Comparison of ENCODE assay signal across 3 worm cellular contexts in genomic region chrIV:1738324-1738730, ce11.
A peak's percentile ranks its signal among the peaks of the same experiment; 100 is the strongest.
TF ChIP-seq lines count a peak whose summit lies in the region.

No protein-coding gene starts in this region.

TF ChIP-seq in whole organism, L1 larva, 84 proteins besides CTCF, POLR2A, EP300 and RAD21 (continued from another document and continues in another):
- TF ChIP-seq hlh-17 (GFP tag; optimal IDR thresholded peaks at IDR 0.05; lab: Kevin White, UChicago; ENCODE audit: borderline replicate concordance), result no peak
- TF ChIP-seq elt-2 (tag; optimal IDR thresholded peaks at IDR 0.05; lab: Kevin White, UChicago), result no peak
- TF ChIP-seq isw-1 (GFP tag; IDR thresholded peaks at IDR 0.05; lab: Robert Waterston, UW), result peak; percentile 13; the same call in 1 of the 2 replicates
- no peak for TF ChIP-seq pag-3 (tag; optimal IDR thresholded peaks at IDR 0.05; lab: Kevin White, UChicago; ENCODE audit: borderline replicate concordance, insufficient read depth)
- TF ChIP-seq tbx-2 (tag; optimal IDR thresholded peaks at IDR 0.05; lab: Kevin White, UChicago), result peak; percentile 39
- no peak for TF ChIP-seq ama-1 (optimal IDR thresholded peaks at IDR 0.05; lab: Kevin White, UChicago)
- TF ChIP-seq pax-3 (tag; optimal IDR thresholded peaks at IDR 0.05; lab: Kevin White, UChicago), result peak; percentile 13
- TF ChIP-seq ceh-8 (GFP tag; optimal IDR thresholded peaks at IDR 0.05; lab: Kevin White, UChicago), result no peak
- TF ChIP-seq hpl-2 (GFP tag; optimal IDR thresholded peaks at IDR 0.05; lab: Kevin White, UChicago), result no peak
- peak; percentile 53 for TF ChIP-seq irx-1 (tag; optimal IDR thresholded peaks at IDR 0.05; lab: Kevin White, UChicago)
- no peak for TF ChIP-seq mef-2 (tag; optimal IDR thresholded peaks at IDR 0.05; lab: Kevin White, UChicago)
- peak; percentile 58 for TF ChIP-seq lin-15B (tag; optimal IDR thresholded peaks at IDR 0.05; lab: Kevin White, UChicago)
- peak; percentile 3 for TF ChIP-seq mep-1 (tag; optimal IDR thresholded peaks at IDR 0.05; lab: Kevin White, UChicago)
- no peak for TF ChIP-seq aha-1 (tag; optimal IDR thresholded peaks at IDR 0.05; lab: Kevin White, UChicago)
- TF ChIP-seq ceh-90 (tag; optimal IDR thresholded peaks at IDR 0.05; lab: Kevin White, UChicago), result no peak
- TF ChIP-seq ceh-88 (GFP tag; IDR thresholded peaks at IDR 0.05; lab: Robert Waterston, UW), result no peak
- peak in 1 of 2 experiments; percentile 49 for TF ChIP-seq mdl-1 (tag; optimal IDR thresholded peaks at IDR 0.05; lab: Kevin White, UChicago)
- TF ChIP-seq xbp-1 (tag; optimal IDR thresholded peaks at IDR 0.05; lab: Kevin White, UChicago), result peak; percentile 27
- TF ChIP-seq nhr-12 (tag; optimal IDR thresholded peaks at IDR 0.05; lab: Kevin White, UChicago), result no peak
- TF ChIP-seq nhr-11 (tag; optimal IDR thresholded peaks at IDR 0.05; lab: Kevin White, UChicago), result no peak
- TF ChIP-seq dpl-1 (GFP tag; optimal IDR thresholded peaks at IDR 0.05; lab: Kevin White, UChicago), result peak; percentile 82 to 86 (median 85)
- TF ChIP-seq tlp-1 (tag; optimal IDR thresholded peaks at IDR 0.05; lab: Kevin White, UChicago), result no peak
- peak; percentile 67 for TF ChIP-seq fkh-8 (tag; optimal IDR thresholded peaks at IDR 0.05; lab: Kevin White, UChicago)
- no peak for TF ChIP-seq hlh-4 (tag; optimal IDR thresholded peaks at IDR 0.05; lab: Kevin White, UChicago)
- TF ChIP-seq nhr-237 (tag; optimal IDR thresholded peaks at IDR 0.05; lab: Kevin White, UChicago), result no peak
- peak; percentile 57 for TF ChIP-seq nhr-71 (tag; optimal IDR thresholded peaks at IDR 0.05; lab: Kevin White, UChicago)
- peak; percentile 32 for TF ChIP-seq unc-86 (tag; optimal IDR thresholded peaks at IDR 0.05; lab: Kevin White, UChicago)
- peak; percentile 4 to 54 for TF ChIP-seq lsy-2 (tag; optimal IDR thresholded peaks at IDR 0.05; lab: Kevin White, UChicago)
- TF ChIP-seq rnt-1 (tag; optimal IDR thresholded peaks at IDR 0.05; lab: Kevin White, UChicago), result no peak
- peak; percentile 37 for TF ChIP-seq nhr-20 (tag; optimal IDR thresholded peaks at IDR 0.05; lab: Kevin White, UChicago)
- no peak for TF ChIP-seq alr-1 (tag; optimal IDR thresholded peaks at IDR 0.05; lab: Kevin White, UChicago; ENCODE audit: borderline replicate concordance)
- TF ChIP-seq C04F5.9 (tag; optimal IDR thresholded peaks at IDR 0.05; lab: Kevin White, UChicago), result no peak
- no peak for TF ChIP-seq ceh-63 (GFP tag; optimal IDR thresholded peaks at IDR 0.05; lab: Kevin White, UChicago)
- no peak for TF ChIP-seq fkh-4 (tag; optimal IDR thresholded peaks at IDR 0.05; lab: Kevin White, UChicago; ENCODE audit: borderline replicate concordance)
- TF ChIP-seq nhr-19 (GFP tag; conservative IDR thresholded peaks at IDR 0.05; lab: Robert Waterston, UW), result peak; percentile 52
- peak; percentile 44 for TF ChIP-seq swsn-7 (tag; optimal IDR thresholded peaks at IDR 0.05; lab: Kevin White, UChicago)
- TF ChIP-seq ztf-11 (tag; optimal IDR thresholded peaks at IDR 0.05; lab: Kevin White, UChicago), result peak in 1 of 2 experiments; percentile 32
- no peak for TF ChIP-seq sptf-1 (tag; optimal IDR thresholded peaks at IDR 0.05; lab: Kevin White, UChicago)
- peak; percentile 87 to 89 for TF ChIP-seq efl-1 (optimal IDR thresholded peaks at IDR 0.05; lab: Kevin White, UChicago)
- TF ChIP-seq efl-1 (GFP tag; optimal IDR thresholded peaks at IDR 0.05 in 1 of 2; lab: Kevin White, UChicago), result peak; percentile 91 to 99
- TF ChIP-seq mab-9 (GFP tag; IDR thresholded peaks at IDR 0.05; lab: Robert Waterston, UW), result no peak
- no peak for TF ChIP-seq nhr-84 (tag; optimal IDR thresholded peaks at IDR 0.05; lab: Kevin White, UChicago)
- TF ChIP-seq lin-13 (GFP tag; optimal IDR thresholded peaks at IDR 0.05; lab: Kevin White, UChicago), result peak; percentile 64
- TF ChIP-seq lin-39 (tag; optimal IDR thresholded peaks at IDR 0.05; lab: Kevin White, UChicago), result no peak

TF ChIP-seq in whole organism, L4 larva, 104 proteins besides CTCF, POLR2A, EP300 and RAD21 (continued from another document):
- TF ChIP-seq ceh-20 (GFP tag; IDR thresholded peaks at IDR 0.05; lab: Robert Waterston, UW), result no peak
- no peak for TF ChIP-seq ceh-62 (tag; optimal IDR thresholded peaks at IDR 0.05; lab: Kevin White, UChicago)
- no peak for TF ChIP-seq lir-3 (tag; optimal IDR thresholded peaks at IDR 0.05; lab: Kevin White, UChicago)
- TF ChIP-seq rbr-2 (tag; optimal IDR thresholded peaks at IDR 0.05; lab: Kevin White, UChicago), result peak; percentile 30
- no peak for TF ChIP-seq nhr-237 (tag; optimal IDR thresholded peaks at IDR 0.05; lab: Kevin White, UChicago)
- peak in 1 of 2 experiments; percentile 47 for TF ChIP-seq hif-1 (tag; optimal IDR thresholded peaks at IDR 0.05; lab: Kevin White, UChicago)
- peak; percentile 38 for TF ChIP-seq ama-1 (optimal IDR thresholded peaks at IDR 0.05; lab: Kevin White, UChicago)
- TF ChIP-seq unc-62 (GFP tag; optimal IDR thresholded peaks at IDR 0.05 in 1 of 2; lab: Kevin White, UChicago), result peak in 1 of 2 experiments; percentile 92
- no peak for TF ChIP-seq unc-62 (tag; optimal IDR thresholded peaks at IDR 0.05; lab: Kevin White, UChicago)
- peak; percentile 90 for TF ChIP-seq aha-1 (tag; lab: Kevin White, UChicago)
- no peak; the same call in 1 of the 2 replicates for TF ChIP-seq vab-7 (GFP tag; IDR thresholded peaks at IDR 0.05; lab: Robert Waterston, UW)
- no peak for TF ChIP-seq tra-1 (GFP tag; IDR thresholded peaks at IDR 0.05; lab: Robert Waterston, UW)
- peak; percentile 93 for TF ChIP-seq Y48G9A.11 (GFP tag; IDR thresholded peaks at IDR 0.05; lab: Robert Waterston, UW)
- no peak for TF ChIP-seq madf-9 (GFP tag; conservative IDR thresholded peaks at IDR 0.05; lab: Robert Waterston, UW)
- no peak for TF ChIP-seq lin-29 (GFP tag; IDR thresholded peaks at IDR 0.05; lab: Robert Waterston, UW)
- TF ChIP-seq attf-4 (tag; optimal IDR thresholded peaks at IDR 0.05; lab: Kevin White, UChicago), result no peak

TF ChIP-seq in whole organism, young adult, 124 proteins besides CTCF, POLR2A, EP300 and RAD21 (continued from another document):
- TF ChIP-seq cebp-1 (GFP tag; IDR thresholded peaks at IDR 0.05; lab: Robert Waterston, UW) (no peak), cebp-1 (tag; optimal IDR thresholded peaks at IDR 0.05; lab: Kevin White, UChicago) (peak; percentile 65), cebp-2 (GFP tag; IDR thresholded peaks at IDR 0.05; lab: Robert Waterston, UW) (no peak), bed-1 (GFP tag; IDR thresholded peaks at IDR 0.05; lab: Robert Waterston, UW) (no peak), unc-62 (GFP tag; optimal IDR thresholded peaks at IDR 0.05; lab: Kevin White, UChicago) (no peak), snpc-1.3 (tag; optimal IDR thresholded peaks at IDR 0.05; lab: Kevin White, UChicago; ENCODE audit: insufficient read depth) (peak; percentile 46), ztf-18 (tag; optimal IDR thresholded peaks at IDR 0.05; lab: Kevin White, UChicago) (no peak), ceh-58 (GFP tag; IDR thresholded peaks at IDR 0.05; lab: Robert Waterston, UW) (no peak), attf-3 (GFP tag; conservative IDR thresholded peaks at IDR 0.05; lab: Robert Waterston, UW) (peak; percentile 71), repo-1 (tag; optimal IDR thresholded peaks at IDR 0.05; lab: Kevin White, UChicago) (peak; percentile 50), hmg-1.2 (GFP tag; IDR thresholded peaks at IDR 0.05; lab: Robert Waterston, UW) (peak; percentile 50; the same call in 1 of the 2 replicates), madf-10 (tag; optimal IDR thresholded peaks at IDR 0.05; lab: Kevin White, UChicago) (no peak), efl-1 (GFP tag; optimal IDR thresholded peaks at IDR 0.05; lab: Kevin White, UChicago) (peak; percentile 88), ztf-6 (GFP tag; IDR thresholded peaks at IDR 0.05; lab: Robert Waterston, UW) (peak; percentile 10; the same call in 1 of the 2 replicates), B0019.2 (GFP tag; conservative IDR thresholded peaks at IDR 0.05; lab: Robert Waterston, UW) (no peak), unc-130 (GFP tag; optimal IDR thresholded peaks at IDR 0.05; lab: Kevin White, UChicago) (peak; percentile 38), egl-44 (GFP tag; IDR thresholded peaks at IDR 0.05; lab: Robert Waterston, UW) (no peak), ccch-3 (GFP tag; optimal IDR thresholded peaks at IDR 0.05; lab: Kevin White, UChicago) (no peak)
